ENCODE assay signal across 4 worm cellular contexts in the genomic region with DNA sequence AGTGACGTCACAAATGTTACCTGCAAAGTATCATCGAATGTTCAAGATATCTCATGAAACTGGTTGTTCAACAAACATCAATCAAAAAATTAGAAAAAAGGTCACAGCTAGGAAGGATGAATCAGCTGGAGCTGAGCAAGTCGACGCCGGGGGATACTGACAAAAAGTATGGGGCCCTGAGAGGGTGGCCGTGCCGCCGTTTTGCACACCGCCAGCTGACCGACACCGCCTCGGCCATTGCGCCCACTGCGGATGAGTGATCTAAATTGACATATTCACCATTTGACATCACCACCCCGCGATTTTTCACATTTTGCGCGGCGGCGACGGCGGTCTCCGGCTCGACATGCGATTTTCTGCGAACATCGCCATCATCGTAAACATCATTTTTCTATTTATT.
A peak's percentile ranks its signal among the peaks of the same experiment; 100 is the strongest.
TF ChIP-seq lines count a peak whose summit lies in the region.

No protein-coding gene starts in this region.

TF ChIP-seq in whole organism, L1 larva, 84 proteins besides CTCF, POLR2A, EP300 and RAD21:
- TF ChIP-seq ztf-11 (tag; optimal IDR thresholded peaks at IDR 0.05; lab: Kevin White, UChicago) (no peak), elt-3 (tag; optimal IDR thresholded peaks at IDR 0.05; lab: Kevin White, UChicago) (no peak), mab-9 (GFP tag; IDR thresholded peaks at IDR 0.05; lab: Robert Waterston, UW) (no peak), rnt-1 (tag; optimal IDR thresholded peaks at IDR 0.05; lab: Kevin White, UChicago) (peak; percentile 38), nhr-71 (tag; optimal IDR thresholded peaks at IDR 0.05; lab: Kevin White, UChicago) (peak; percentile 3)

TF ChIP-seq in whole organism, L4 larva, 104 proteins besides CTCF, POLR2A, EP300 and RAD21:
- TF ChIP-seq daf-19 (GFP tag; conservative IDR thresholded peaks at IDR 0.05; lab: Robert Waterston, UW), result no peak
- TF ChIP-seq set-16 (GFP tag; IDR thresholded peaks at IDR 0.05; lab: Robert Waterston, UW), result peak; percentile 82
TF ChIP-seq in whole organism, L4 larva: peak in this region for 1.

TF ChIP-seq in whole organism, early embryonic, 17 proteins besides CTCF, POLR2A, EP300 and RAD21:
- TF ChIP-seq scrt-1 (GFP tag; IDR thresholded peaks at IDR 0.05; lab: Robert Waterston, UW) (no peak), hmg-4 (GFP tag; optimal IDR thresholded peaks at IDR 0.05; lab: Kevin White, UChicago) (peak; percentile 48), ceh-36 (tag; optimal IDR thresholded peaks at IDR 0.05; lab: Kevin White, UChicago) (no peak), hnd-1 (tag; optimal IDR thresholded peaks at IDR 0.05; lab: Kevin White, UChicago) (no peak), tbx-11 (GFP tag; IDR thresholded peaks at IDR 0.05; lab: Robert Waterston, UW) (no peak), sea-1 (GFP tag; conservative IDR thresholded peaks at IDR 0.05; lab: Robert Waterston, UW) (no peak)
TF ChIP-seq in whole organism, early embryonic: peak in this region for 1.

TF ChIP-seq in whole organism, young adult, 124 proteins besides CTCF, POLR2A, EP300 and RAD21:
- TF ChIP-seq attf-3 (GFP tag; conservative IDR thresholded peaks at IDR 0.05; lab: Robert Waterston, UW), result no peak
- TF ChIP-seq nhr-179 (tag; optimal IDR thresholded peaks at IDR 0.05; lab: Kevin White, UChicago), result no peak
- TF ChIP-seq ztf-6 (GFP tag; IDR thresholded peaks at IDR 0.05; lab: Robert Waterston, UW), result no peak
- peak; percentile 78 for TF ChIP-seq zfh-2 (GFP tag; conservative IDR thresholded peaks at IDR 0.05; lab: Robert Waterston, UW)
- no peak for TF ChIP-seq xnd-1 (tag; optimal IDR thresholded peaks at IDR 0.05; lab: Kevin White, UChicago)
- no peak for TF ChIP-seq aptf-2 (GFP tag; conservative IDR thresholded peaks at IDR 0.05; lab: Robert Waterston, UW)
